Worm (Caenorhabditis elegans) whole organism, L4/young adult: ENCODE results near the gene lgc-21.

Experiments used
- W03F9.2 ChIP-seq: fragments of 150-350 bp; optimal IDR thresholded peaks from 2 replicates; lab custom pipeline; 2014; ENCODE audit warnings: missing biosample characterization, missing genetic modification characterization
- dao-5 ChIP-seq: sonication (generic microtip); optimal IDR thresholded peaks from 2 replicates; lab custom pipeline; 2016; ENCODE audit warnings: missing genotype, missing genetic modification characterization, moderate library complexity, missing compliant biosample characterization
- him-1 ChIP-seq: sonication (generic microtip); optimal IDR thresholded peaks from 2 replicates; lab custom pipeline; 2016; ENCODE audit warnings: missing genotype, missing genetic modification reagents, missing genetic modification characterization, missing compliant biosample characterization

The lgc-21 gene

DNA sequence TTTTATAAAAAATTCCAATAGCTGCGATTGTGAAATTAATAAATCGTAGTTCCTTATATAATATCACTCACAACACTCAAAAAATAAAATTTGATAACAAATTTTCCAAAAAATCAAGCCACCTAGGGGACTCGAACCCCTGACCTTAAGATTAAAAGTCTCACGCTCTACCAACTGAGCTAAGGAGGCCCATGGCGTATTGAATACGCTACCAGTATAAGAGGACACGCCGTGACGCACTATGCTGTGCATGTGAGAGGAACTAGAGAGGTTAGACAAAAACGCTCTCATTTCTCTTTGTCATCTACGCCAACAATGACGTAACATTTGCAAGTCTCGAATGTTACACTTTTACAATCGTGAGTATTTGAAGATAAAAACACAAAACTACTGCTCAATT is 4.0 kb downstream of the lgc-21 start:
- TF ChIP-seq him-1 (peak; percentile 97), W03F9.2 (tag; lab: Kevin White, UChicago) (peak; percentile 58), dao-5 (tag; lab: Kevin White, UChicago) (peak; percentile 90)

DNA sequence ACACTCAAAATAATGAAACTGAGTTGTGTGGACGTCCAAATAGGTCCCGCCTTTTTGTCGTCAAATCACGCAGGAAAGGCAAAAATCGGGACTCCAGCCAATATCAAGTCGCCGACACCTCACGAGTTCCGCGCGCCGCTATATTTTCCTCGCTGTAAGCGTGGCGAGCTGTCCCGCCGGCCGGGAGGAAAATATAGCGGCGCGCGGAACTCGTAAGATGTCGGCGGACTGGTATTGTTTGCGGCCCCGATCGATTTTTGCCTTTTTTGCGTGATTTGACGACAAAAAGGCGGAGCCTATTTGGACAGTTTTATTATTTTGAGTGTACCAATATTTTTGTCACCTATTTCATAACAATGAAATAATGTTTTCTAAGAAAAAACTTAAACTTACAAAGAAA is 5.0 kb downstream of the lgc-21 start:
- TF ChIP-seq dao-5 (tag; lab: Kevin White, UChicago) (no peak), W03F9.2 (tag; lab: Kevin White, UChicago) (no peak), him-1 (no peak)

DNA sequence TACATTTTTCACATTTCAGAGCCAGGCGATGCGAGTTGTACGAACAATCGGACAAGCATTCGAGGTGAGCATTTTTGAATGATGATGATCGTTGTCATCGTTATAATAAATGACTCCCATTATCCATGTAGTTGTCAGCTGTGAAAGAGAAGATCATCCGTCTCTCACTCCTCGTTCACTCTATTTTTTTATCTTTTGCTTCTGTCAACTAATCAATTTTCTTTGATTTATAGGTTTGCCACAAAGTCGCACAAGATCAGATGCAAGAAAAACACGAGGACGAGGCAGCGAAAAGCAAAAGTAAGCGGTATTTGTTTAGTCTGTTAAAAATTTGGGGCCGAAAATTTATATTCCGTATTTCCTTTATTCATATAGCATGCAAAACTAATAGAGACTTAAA is 11.3 kb downstream of the lgc-21 start:
- TF ChIP-seq dao-5 (tag; lab: Kevin White, UChicago) (no peak), W03F9.2 (tag; lab: Kevin White, UChicago) (no peak), him-1 (no peak)

DNA sequence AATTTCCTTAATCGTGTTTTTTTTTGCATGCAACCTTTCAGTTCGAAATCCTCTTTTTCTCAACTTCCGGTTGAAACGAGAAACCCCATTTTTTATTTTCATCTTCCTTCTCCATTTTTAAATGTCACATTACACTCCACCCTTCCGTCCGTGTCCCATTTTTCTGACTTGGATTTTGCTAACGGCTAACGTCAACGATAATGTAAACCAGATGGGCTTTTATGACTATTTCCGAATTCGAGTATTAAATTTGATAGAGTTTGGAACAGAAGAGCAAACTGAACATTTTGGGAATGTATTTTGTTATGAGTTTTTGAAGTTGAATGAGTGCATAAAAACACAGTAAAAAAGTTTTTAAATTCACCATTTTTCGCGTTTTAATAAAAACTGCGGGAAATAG is 12.1 kb downstream of the lgc-21 start:
- TF ChIP-seq dao-5 (tag; lab: Kevin White, UChicago) (no peak), him-1 (no peak)

DNA sequence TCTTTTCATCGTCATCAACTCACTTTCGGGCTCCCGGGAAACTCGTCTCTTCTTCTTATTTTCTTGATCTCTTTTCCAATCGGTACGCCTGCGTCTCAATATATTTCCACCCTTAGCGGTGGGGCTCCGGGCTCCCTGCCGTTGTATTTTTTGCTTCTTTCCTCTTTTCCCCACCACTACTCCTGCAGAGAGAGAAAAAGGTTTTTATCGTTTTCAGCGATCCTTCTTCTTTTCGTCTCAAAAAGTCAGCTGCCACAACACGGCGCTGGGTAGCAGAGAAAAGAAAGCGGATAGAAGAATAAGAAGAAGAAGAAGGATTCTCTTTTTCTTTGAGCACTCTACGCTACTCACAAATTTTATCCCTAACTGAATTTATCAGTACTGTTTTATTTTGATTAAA is 13.0 kb downstream of the lgc-21 start:
- no peak for TF ChIP-seq him-1
- TF ChIP-seq W03F9.2 (tag; lab: Kevin White, UChicago) = no peak
- no peak for TF ChIP-seq dao-5 (tag; lab: Kevin White, UChicago)

DNA sequence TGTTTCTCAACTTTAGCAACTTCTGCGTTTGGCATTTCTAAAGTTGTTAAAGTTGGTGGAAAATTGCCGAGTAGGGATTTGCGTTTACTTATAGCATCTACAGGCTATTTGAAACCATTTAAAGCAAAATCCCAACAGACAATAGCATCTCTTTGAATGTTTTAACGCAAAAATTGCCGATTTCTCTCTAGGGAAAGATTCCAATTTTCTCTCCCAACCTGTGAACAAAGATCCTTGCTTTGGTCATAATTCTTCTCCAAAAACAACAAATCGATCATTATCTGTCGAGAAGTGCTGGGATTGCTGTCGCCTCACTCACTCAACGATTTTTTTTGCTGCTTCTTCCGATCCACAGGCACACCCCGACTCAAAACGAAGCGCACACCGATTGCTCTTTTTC is 14.0 kb downstream of the lgc-21 start:
- TF ChIP-seq him-1 (no peak), dao-5 (tag; lab: Kevin White, UChicago) (no peak), W03F9.2 (tag; lab: Kevin White, UChicago) (no peak)

DNA sequence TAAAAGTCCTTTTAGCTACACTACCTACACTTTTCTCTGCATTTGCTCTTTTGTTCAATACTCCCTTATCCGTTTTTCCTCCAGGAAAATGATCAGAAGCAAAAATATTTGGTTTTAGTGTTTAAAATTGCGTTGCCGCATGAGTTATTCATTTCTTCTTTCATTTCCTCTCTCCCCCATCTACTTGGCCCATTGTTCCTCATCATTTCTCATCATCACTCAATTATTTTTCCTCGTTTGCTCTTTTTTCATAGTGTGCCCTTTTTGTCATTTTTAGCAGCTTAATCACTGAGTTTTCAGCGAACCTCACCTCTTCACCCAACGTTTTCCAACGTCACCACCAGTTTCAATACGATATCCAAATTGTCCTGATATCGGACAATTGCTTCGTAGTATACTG is 18.5 kb downstream of the lgc-21 start, which contains the start of gene dyc-1:
Gene dyc-1 (plus strand): TSS at position 301 of the 400 bp plus-strand sequence.
- TF ChIP-seq him-1 (no peak), dao-5 (tag; lab: Kevin White, UChicago) (no peak), W03F9.2 (tag; lab: Kevin White, UChicago) (no peak)

DNA sequence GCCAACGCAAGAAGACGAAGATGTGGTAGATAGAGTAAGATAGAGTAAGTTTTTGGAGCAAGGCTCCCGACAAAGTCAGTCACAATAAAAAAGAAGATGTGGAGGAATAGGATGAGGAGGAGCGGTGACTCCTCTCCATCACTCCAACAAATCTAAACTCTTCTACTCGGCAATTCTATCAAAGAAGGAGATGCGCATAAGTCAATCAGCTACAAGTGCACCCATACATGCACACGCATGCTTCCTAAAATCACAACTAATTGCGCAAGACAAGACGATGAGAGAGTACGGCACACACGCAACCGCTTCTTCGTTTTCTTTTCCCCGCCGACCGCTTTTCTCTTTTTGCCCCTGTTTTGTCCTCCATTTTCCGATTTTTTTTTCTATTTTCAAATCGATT is 20.2 kb downstream of the lgc-21 start:
- no peak for TF ChIP-seq him-1
- TF ChIP-seq dao-5 (tag; lab: Kevin White, UChicago) = no peak
- no peak for TF ChIP-seq W03F9.2 (tag; lab: Kevin White, UChicago)

DNA sequence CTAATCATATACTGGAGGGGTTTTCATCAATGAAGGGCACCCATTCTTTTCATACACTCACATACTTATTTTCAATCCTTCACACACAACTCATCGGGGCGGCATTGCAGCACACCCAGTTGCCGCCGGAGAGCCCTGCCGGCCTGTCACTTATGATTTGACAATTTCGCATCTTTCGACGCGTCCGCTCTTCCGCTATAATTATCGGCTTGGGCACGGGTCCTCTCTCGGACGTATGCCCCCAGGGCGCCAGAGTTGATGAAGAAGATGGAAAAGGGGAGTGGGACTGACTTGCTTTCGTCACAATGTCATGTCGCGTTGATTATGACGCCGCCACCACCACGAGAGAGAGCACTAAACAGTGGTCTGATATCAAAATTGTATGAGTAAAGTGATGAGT is 23.4 kb downstream of the lgc-21 start:
- TF ChIP-seq dao-5 (tag; lab: Kevin White, UChicago) (no peak), him-1 (no peak), W03F9.2 (tag; lab: Kevin White, UChicago) (no peak)

DNA sequence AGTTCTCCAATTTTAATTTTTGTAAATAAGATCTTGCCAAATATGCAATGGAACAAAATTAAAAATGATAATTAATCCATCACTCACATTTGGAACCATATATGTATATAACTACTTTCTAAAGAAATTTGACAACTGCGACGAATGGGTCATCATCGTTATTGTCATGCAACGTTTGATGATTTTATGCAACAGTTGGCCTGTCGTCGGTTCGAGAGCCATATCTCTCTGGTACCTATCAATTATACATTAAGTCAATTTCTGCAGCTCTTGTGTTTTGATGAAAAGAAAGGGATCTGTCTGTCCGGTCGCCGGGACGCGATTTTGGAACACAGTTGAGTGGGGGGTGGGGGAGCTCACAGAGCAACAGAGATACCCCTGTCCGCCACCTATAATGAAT is 28.5 kb downstream of the lgc-21 start:
- TF ChIP-seq dao-5 (tag; lab: Kevin White, UChicago) (no peak), him-1 (no peak), W03F9.2 (tag; lab: Kevin White, UChicago) (no peak)

DNA sequence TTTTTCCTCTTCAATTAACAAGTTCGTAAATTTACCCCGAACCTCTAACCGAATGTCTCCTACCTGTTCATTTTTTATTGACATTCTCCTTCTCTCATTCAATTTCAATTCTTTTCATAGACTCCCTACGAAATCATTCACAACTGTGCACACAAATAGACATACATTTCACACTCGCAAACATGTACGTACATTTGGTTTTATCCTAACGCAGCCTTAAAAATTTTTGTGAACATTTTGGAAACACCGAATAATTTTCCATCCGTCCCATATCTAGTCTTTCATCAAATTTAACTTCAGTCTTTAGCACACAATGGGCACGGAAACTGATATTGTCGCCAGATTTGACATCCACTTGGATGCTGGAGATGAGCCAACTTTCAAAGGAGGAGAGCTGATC is 34.3 kb downstream of the lgc-21 start, which contains the start of gene arrd-25:
Gene arrd-25 (plus strand): TSS at position 301 of the 400 bp plus-strand sequence.
- TF ChIP-seq W03F9.2 (tag; lab: Kevin White, UChicago) (no peak), him-1 (no peak), dao-5 (tag; lab: Kevin White, UChicago) (no peak)

DNA sequence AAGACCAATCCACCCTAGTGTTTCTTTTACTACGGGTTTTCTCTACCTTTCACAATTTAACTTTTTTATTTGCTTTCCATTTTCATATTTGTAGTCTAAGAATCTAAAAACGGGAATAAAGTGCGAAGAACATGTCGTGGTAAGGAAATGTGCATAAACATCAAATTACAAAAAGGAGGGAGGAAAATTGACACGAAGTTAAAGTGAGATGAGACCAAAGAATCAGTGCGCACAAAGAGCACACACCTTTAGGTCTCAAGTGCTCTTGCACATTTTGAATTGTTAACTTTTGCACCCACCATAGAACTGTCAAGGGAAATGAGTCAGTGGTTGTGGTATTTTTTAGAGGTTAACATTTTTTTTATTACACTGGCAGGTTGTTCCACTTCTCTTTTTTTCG is 37.3 kb downstream of the lgc-21 start:
- TF ChIP-seq W03F9.2 (tag; lab: Kevin White, UChicago) (no peak), him-1 (no peak), dao-5 (tag; lab: Kevin White, UChicago) (no peak)

DNA sequence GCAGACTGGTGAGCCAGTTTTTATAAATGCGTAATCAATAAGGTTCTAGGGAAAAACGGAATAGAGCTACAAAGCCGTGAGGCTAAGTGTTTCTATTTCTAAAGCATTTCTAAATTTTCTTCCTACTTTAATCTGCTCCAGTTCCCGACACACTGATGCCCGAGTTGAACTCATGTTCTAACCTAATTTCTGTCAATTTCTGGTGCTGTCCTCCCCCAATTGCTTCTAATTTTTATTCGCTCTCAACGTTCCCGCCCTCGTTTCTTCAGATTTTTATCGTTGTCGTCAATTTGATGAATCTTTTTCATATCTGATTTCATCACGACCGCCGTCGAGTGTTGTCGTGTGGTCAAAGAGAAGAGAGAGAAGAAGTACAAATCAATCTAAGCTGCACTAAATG is 37.9 kb downstream of the lgc-21 start:
- TF ChIP-seq W03F9.2 (tag; lab: Kevin White, UChicago) (no peak), dao-5 (tag; lab: Kevin White, UChicago) (no peak), him-1 (no peak)

DNA sequence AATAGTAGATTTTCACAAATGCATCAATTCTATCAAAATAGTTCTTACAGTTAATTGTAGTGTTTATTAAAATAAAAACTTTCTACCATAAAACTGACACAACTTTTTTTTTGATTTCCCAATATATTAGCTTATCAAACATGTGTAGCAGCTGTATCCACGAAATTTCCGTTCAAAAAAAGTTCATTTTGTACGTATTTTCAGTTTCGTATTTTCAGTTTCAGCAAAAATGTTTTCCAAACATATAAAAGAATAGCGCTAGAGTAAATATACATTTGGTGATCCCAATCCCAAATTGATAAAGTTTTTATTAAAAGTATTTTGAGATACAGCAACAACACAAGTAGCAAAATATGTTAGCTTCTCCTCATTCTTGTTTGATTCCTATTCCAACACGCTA is 38.4 kb downstream of the lgc-21 start:
- TF ChIP-seq dao-5 (tag; lab: Kevin White, UChicago) (no peak), him-1 (no peak), W03F9.2 (tag; lab: Kevin White, UChicago) (no peak)

DNA sequence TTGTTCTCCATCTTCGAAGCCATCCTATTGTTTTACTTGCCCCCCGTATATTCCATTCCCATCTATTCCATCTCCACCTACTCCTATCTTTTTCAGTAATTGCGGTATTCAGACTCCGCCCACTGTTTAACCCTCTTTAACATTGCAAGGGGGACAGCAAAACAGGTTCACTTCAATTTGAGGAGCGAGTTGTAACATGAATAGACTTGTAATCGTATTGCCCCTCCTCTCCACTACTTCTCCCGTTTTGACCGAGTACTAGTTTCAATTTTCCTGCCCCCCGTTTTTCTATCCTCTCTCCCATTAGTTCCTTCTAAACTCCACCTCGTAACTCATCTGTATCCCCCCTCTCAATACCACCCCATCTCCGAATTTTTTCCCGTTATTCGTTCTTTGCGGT is 39.3 kb downstream of the lgc-21 start:
- TF ChIP-seq W03F9.2 (tag; lab: Kevin White, UChicago) (no peak), dao-5 (tag; lab: Kevin White, UChicago) (no peak), him-1 (no peak)

DNA sequence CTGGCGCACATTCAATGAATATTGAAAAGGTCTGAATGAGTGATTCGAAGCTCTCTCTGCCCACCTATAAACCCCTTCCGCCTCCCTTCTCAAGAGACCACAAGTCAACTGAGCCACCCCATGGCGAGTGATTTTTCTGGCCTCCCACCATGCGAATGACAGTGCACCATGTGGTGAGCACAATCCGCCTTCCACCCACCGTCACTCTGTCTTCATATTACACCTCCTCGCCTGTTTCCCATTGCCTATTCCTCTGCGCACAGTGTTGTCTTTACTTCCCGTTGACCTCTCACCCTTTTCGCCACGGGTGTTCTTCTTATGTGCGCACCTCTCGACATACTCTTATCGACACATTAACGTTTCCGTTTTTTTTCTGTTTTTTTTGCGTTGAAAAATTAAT is 40.9 kb downstream of the lgc-21 start:
- TF ChIP-seq W03F9.2 (tag; lab: Kevin White, UChicago) = no peak
- TF ChIP-seq him-1 = no peak
- TF ChIP-seq dao-5 (tag; lab: Kevin White, UChicago) = no peak
